3 fruit fly cellular contexts compared by ENCODE assay signal in genomic region chrX:10263165-10263956, dm6.
TF ChIP-seq lines count a peak whose summit lies in the region.

Hk (minus strand) TSS chrX:10263485.

TF ChIP-seq in whole organism, adult, 20 proteins besides CTCF, POLR2A, EP300 and RAD21 (continued from another document):
- peak; percentile 30 for TF ChIP-seq CG1620 (GFP tag; optimal IDR thresholded peaks at IDR 0.05; lab: Kevin White, UChicago)
- TF ChIP-seq Crg-1 (GFP tag; optimal IDR thresholded peaks at IDR 0.05; lab: Kevin White, UChicago) = peak; percentile 8

TF ChIP-seq in whole organism, embryonic, 481 proteins besides CTCF, POLR2A, EP300 and RAD21 (continued from another document and continues in another):
- TF ChIP-seq CG10366 (GFP tag; IDR thresholded peaks at IDR 0.05; lab: Robert Waterston, UW) = peak; percentile 35
- TF ChIP-seq hb (GFP tag; IDR thresholded peaks at IDR 0.05; lab: Robert Waterston, UW; ENCODE audit: partially characterized antibody) = no peak
- TF ChIP-seq Atf6 (GFP tag; IDR thresholded peaks at IDR 0.05; lab: Robert Waterston, UW) = peak; percentile 13; the same call in 1 of the 2 replicates
- TF ChIP-seq Sry-δ (GFP tag; optimal IDR thresholded peaks at IDR 0.05; lab: Kevin White, UChicago) = no peak
- TF ChIP-seq CG15269 (tag; optimal IDR thresholded peaks at IDR 0.05; lab: Kevin White, UChicago) = peak; percentile 31
- peak; percentile 44 for TF ChIP-seq pho (GFP tag; optimal IDR thresholded peaks at IDR 0.05; lab: Kevin White, UChicago)
- TF ChIP-seq unpg (GFP tag; optimal IDR thresholded peaks at IDR 0.05; lab: Kevin White, UChicago) = peak; percentile 28
- TF ChIP-seq chif (GFP tag; optimal IDR thresholded peaks at IDR 0.05; lab: Kevin White, UChicago) = peak; percentile 26 to 44
- TF ChIP-seq CG11695 (GFP tag; IDR thresholded peaks at IDR 0.05; lab: Robert Waterston, UW) = 0 out of 3 replicates have a peak, but pooled peaks have one; percentile 8
- no peak for TF ChIP-seq E2f1 (GFP tag; IDR thresholded peaks at IDR 0.05; lab: Robert Waterston, UW)
- TF ChIP-seq Ravus (GFP tag; IDR thresholded peaks at IDR 0.05; lab: Robert Waterston, UW) = no peak; the same call in 1 of the 2 replicates
- no peak for TF ChIP-seq fd3F (GFP tag; optimal IDR thresholded peaks at IDR 0.05; lab: Kevin White, UChicago)
- peak; percentile 3 for TF ChIP-seq CG12299 (tag; optimal IDR thresholded peaks at IDR 0.05; lab: Kevin White, UChicago)
- 0 out of 2 replicates have a peak, but pooled peaks have one; percentile 16 for TF ChIP-seq esg (GFP tag; conservative IDR thresholded peaks at IDR 0.05; lab: Robert Waterston, UW)
- TF ChIP-seq CG9797 (GFP tag; optimal IDR thresholded peaks at IDR 0.05; lab: Kevin White, UChicago) = no peak
- peak; percentile 19 for TF ChIP-seq CG12391 (tag; optimal IDR thresholded peaks at IDR 0.05; lab: Kevin White, UChicago)
- no peak for TF ChIP-seq Hr39 (optimal IDR thresholded peaks at IDR 0.05; lab: Kevin White, UChicago)
- no peak for TF ChIP-seq CG14050 (GFP tag; IDR thresholded peaks at IDR 0.05; lab: Robert Waterston, UW)
- TF ChIP-seq Blimp-1 (GFP tag; optimal IDR thresholded peaks at IDR 0.05; lab: Kevin White, UChicago) = peak; percentile 11
- no peak for TF ChIP-seq sob (GFP tag; IDR thresholded peaks at IDR 0.05; lab: Robert Waterston, UW)
- TF ChIP-seq CG2712 (tag; optimal IDR thresholded peaks at IDR 0.05; lab: Kevin White, UChicago) = peak; percentile 10
- TF ChIP-seq Hand (GFP tag; optimal IDR thresholded peaks at IDR 0.05; lab: Kevin White, UChicago) = no peak
- TF ChIP-seq mirr (GFP tag; optimal IDR thresholded peaks at IDR 0.05; lab: Kevin White, UChicago) = peak; percentile 69
- TF ChIP-seq danr (GFP tag; IDR thresholded peaks at IDR 0.05; lab: Robert Waterston, UW) = no peak
- TF ChIP-seq dysf (GFP tag; IDR thresholded peaks at IDR 0.05; lab: Robert Waterston, UW) = peak; percentile 45; the same call in 1 of the 3 replicates
- peak; percentile 16 for TF ChIP-seq corto (GFP tag; optimal IDR thresholded peaks at IDR 0.05; lab: Kevin White, UChicago)
- TF ChIP-seq Hsf (GFP tag; optimal IDR thresholded peaks at IDR 0.05; lab: Kevin White, UChicago) = peak; percentile 52
- TF ChIP-seq prd (optimal IDR thresholded peaks at IDR 0.05; lab: Kevin White, UChicago) = no peak
- peak; percentile 48; the same call in 2 of the 3 replicates for TF ChIP-seq prd (GFP tag; IDR thresholded peaks at IDR 0.05; lab: Robert Waterston, UW)
- peak; percentile 21 for TF ChIP-seq az2 (GFP tag; optimal IDR thresholded peaks at IDR 0.05; lab: Kevin White, UChicago)
- TF ChIP-seq CG12236 (GFP tag; optimal IDR thresholded peaks at IDR 0.05; lab: Kevin White, UChicago) = no peak
- peak; percentile 38 for TF ChIP-seq sd (tag; optimal IDR thresholded peaks at IDR 0.05; lab: Kevin White, UChicago)
- TF ChIP-seq maf-S (GFP tag; optimal IDR thresholded peaks at IDR 0.05; lab: Kevin White, UChicago) = peak; percentile 56
- no peak for TF ChIP-seq unc-4 (GFP tag; IDR thresholded peaks at IDR 0.05; lab: Robert Waterston, UW; ENCODE audit: partially characterized antibody)
- TF ChIP-seq fd96Cb (tag; optimal IDR thresholded peaks at IDR 0.05; lab: Kevin White, UChicago) = no peak
- TF ChIP-seq zfh1 (GFP tag; IDR thresholded peaks at IDR 0.05; lab: Robert Waterston, UW) = no peak
- no peak for TF ChIP-seq usp (GFP tag; optimal IDR thresholded peaks at IDR 0.05; lab: Kevin White, UChicago)
- TF ChIP-seq CG15011 (GFP tag; optimal IDR thresholded peaks at IDR 0.05; lab: Kevin White, UChicago) = peak; percentile 24
- peak; percentile 45 for TF ChIP-seq Fer3 (tag; optimal IDR thresholded peaks at IDR 0.05; lab: Kevin White, UChicago)
- no peak for TF ChIP-seq tll (GFP tag; optimal IDR thresholded peaks at IDR 0.05; lab: Kevin White, UChicago)
- TF ChIP-seq gsb-n (tag; optimal IDR thresholded peaks at IDR 0.05; lab: Kevin White, UChicago) = no peak
- TF ChIP-seq Lhr (GFP tag; optimal IDR thresholded peaks at IDR 0.05; lab: Kevin White, UChicago) = no peak
- TF ChIP-seq odd (GFP tag; optimal IDR thresholded peaks at IDR 0.05; lab: Kevin White, UChicago) = no peak
- TF ChIP-seq Dek (tag; optimal IDR thresholded peaks at IDR 0.05; lab: Kevin White, UChicago) = peak; percentile 33
- no peak for TF ChIP-seq CG1233 (GFP tag; optimal IDR thresholded peaks at IDR 0.05; lab: Kevin White, UChicago)
- no peak for TF ChIP-seq CG31441 (GFP tag; IDR thresholded peaks at IDR 0.05; lab: Robert Waterston, UW)
- TF ChIP-seq CG17361 (GFP tag; IDR thresholded peaks at IDR 0.05; lab: Robert Waterston, UW) = 0 out of 3 replicates have a peak, but pooled peaks have one; percentile 8
- TF ChIP-seq CG18619 (GFP tag; optimal IDR thresholded peaks at IDR 0.05; lab: Kevin White, UChicago) = peak; percentile 43
- no peak for TF ChIP-seq oc (tag; optimal IDR thresholded peaks at IDR 0.05; lab: Kevin White, UChicago)
- TF ChIP-seq dimm (GFP tag; IDR thresholded peaks at IDR 0.05; lab: Robert Waterston, UW) = no peak
- no peak for TF ChIP-seq CG6654 (GFP tag; optimal IDR thresholded peaks at IDR 0.05; lab: Kevin White, UChicago)
- TF ChIP-seq Drgx (GFP tag; IDR thresholded peaks at IDR 0.05; lab: Robert Waterston, UW) = peak; percentile 94
- peak; percentile 12 for TF ChIP-seq CG3995 (GFP tag; optimal IDR thresholded peaks at IDR 0.05; lab: Kevin White, UChicago)
- peak; percentile 4 for TF ChIP-seq CG8924 (tag; optimal IDR thresholded peaks at IDR 0.05; lab: Kevin White, UChicago)
- TF ChIP-seq exex (tag; optimal IDR thresholded peaks at IDR 0.05; lab: Kevin White, UChicago) = peak; percentile 51
- peak; percentile 11 for TF ChIP-seq Hr3 (GFP tag; optimal IDR thresholded peaks at IDR 0.05; lab: Kevin White, UChicago)
- TF ChIP-seq CG1603 (tag; optimal IDR thresholded peaks at IDR 0.05; lab: Kevin White, UChicago) = peak; percentile 15
- peak; percentile 34 for TF ChIP-seq CG15514 (GFP tag; optimal IDR thresholded peaks at IDR 0.05; lab: Kevin White, UChicago)
- TF ChIP-seq CG8290 (GFP tag; optimal IDR thresholded peaks at IDR 0.05; lab: Kevin White, UChicago) = no peak
- TF ChIP-seq CG8290 (tag; optimal IDR thresholded peaks at IDR 0.05; lab: Kevin White, UChicago) = peak in 1 of 2 experiments; percentile 22
- peak; percentile 9 for TF ChIP-seq cg (GFP tag; optimal IDR thresholded peaks at IDR 0.05; lab: Kevin White, UChicago)
- no peak for TF ChIP-seq grn (GFP tag; optimal IDR thresholded peaks at IDR 0.05; lab: Kevin White, UChicago)
- TF ChIP-seq kay (GFP tag; optimal IDR thresholded peaks at IDR 0.05; lab: Kevin White, UChicago) = peak; percentile 2
- TF ChIP-seq slbo (GFP tag; IDR thresholded peaks at IDR 0.05; lab: Robert Waterston, UW) = peak; percentile 69
- TF ChIP-seq sens-2 (GFP tag; IDR thresholded peaks at IDR 0.05; lab: Robert Waterston, UW) = no peak

TF ChIP-seq in whole organism, prepupa, 60 proteins besides CTCF, POLR2A, EP300 and RAD21 (continued from another document):
- TF ChIP-seq Sox14 (GFP tag; optimal IDR thresholded peaks at IDR 0.05; lab: Kevin White, UChicago) = peak; percentile 89
- peak; percentile 72 for TF ChIP-seq spab (GFP tag; optimal IDR thresholded peaks at IDR 0.05; lab: Kevin White, UChicago)
- TF ChIP-seq topi (GFP tag; optimal IDR thresholded peaks at IDR 0.05; lab: Kevin White, UChicago) = peak; percentile 76
- TF ChIP-seq CG6276 (GFP tag; optimal IDR thresholded peaks at IDR 0.05; lab: Kevin White, UChicago) = peak; percentile 86
- TF ChIP-seq net (GFP tag; optimal IDR thresholded peaks at IDR 0.05; lab: Kevin White, UChicago) = peak; percentile 87
- TF ChIP-seq Hr4 (GFP tag; optimal IDR thresholded peaks at IDR 0.05; lab: Kevin White, UChicago) = peak; percentile 93
- peak; percentile 90 for TF ChIP-seq CG32006 (GFP tag; optimal IDR thresholded peaks at IDR 0.05; lab: Kevin White, UChicago)
- peak; percentile 83 for TF ChIP-seq CG1621 (tag; optimal IDR thresholded peaks at IDR 0.05; lab: Kevin White, UChicago)
- peak; percentile 65 for TF ChIP-seq CG8319 (GFP tag; optimal IDR thresholded peaks at IDR 0.05; lab: Kevin White, UChicago)
- peak; percentile 41 for TF ChIP-seq CG11902 (GFP tag; optimal IDR thresholded peaks at IDR 0.05; lab: Kevin White, UChicago)
- peak; percentile 86 for TF ChIP-seq acj6 (GFP tag; optimal IDR thresholded peaks at IDR 0.05; lab: Kevin White, UChicago)
- no peak for TF ChIP-seq Eip93F (GFP tag; optimal IDR thresholded peaks at IDR 0.05; lab: Kevin White, UChicago)
- TF ChIP-seq CG6854 (GFP tag; optimal IDR thresholded peaks at IDR 0.05; lab: Kevin White, UChicago) = no peak
- TF ChIP-seq CG6163 (GFP tag; IDR thresholded peaks at IDR 0.05; lab: Robert Waterston, UW) = peak; percentile 91
- peak; percentile 48 for TF ChIP-seq vri (GFP tag; optimal IDR thresholded peaks at IDR 0.05; lab: Kevin White, UChicago)
- peak; percentile 65 for TF ChIP-seq CG9139 (GFP tag; optimal IDR thresholded peaks at IDR 0.05; lab: Kevin White, UChicago)
- TF ChIP-seq CG10631 (GFP tag; optimal IDR thresholded peaks at IDR 0.05; lab: Kevin White, UChicago) = peak; percentile 87
- TF ChIP-seq esn (GFP tag; optimal IDR thresholded peaks at IDR 0.05; lab: Kevin White, UChicago) = peak; percentile 70
- TF ChIP-seq achi (GFP tag; optimal IDR thresholded peaks at IDR 0.05; lab: Kevin White, UChicago) = peak; percentile 87
- TF ChIP-seq CG11294 (GFP tag; IDR thresholded peaks at IDR 0.05; lab: Robert Waterston, UW) = peak; percentile 89
- TF ChIP-seq svp (GFP tag; lab: Kevin White, UChicago) = peak; percentile 78
- TF ChIP-seq Lpt (GFP tag; optimal IDR thresholded peaks at IDR 0.05; lab: Kevin White, UChicago) = peak; percentile 88
- TF ChIP-seq fd59A (GFP tag; optimal IDR thresholded peaks at IDR 0.05; lab: Kevin White, UChicago) = peak; percentile 76
- peak; percentile 75 for TF ChIP-seq CG8632 (GFP tag; optimal IDR thresholded peaks at IDR 0.05; lab: Kevin White, UChicago)
- TF ChIP-seq fkh (GFP tag; optimal IDR thresholded peaks at IDR 0.05; lab: Kevin White, UChicago) = no peak
- TF ChIP-seq dsx (GFP tag; optimal IDR thresholded peaks at IDR 0.05; lab: Kevin White, UChicago; ENCODE audit: poor library complexity, severe bottlenecking) = peak; percentile 79
- peak; percentile 73 for TF ChIP-seq Hr39 (GFP tag; optimal IDR thresholded peaks at IDR 0.05; lab: Kevin White, UChicago)
- TF ChIP-seq Eip78C (GFP tag; lab: Kevin White, UChicago) = peak; percentile 96
- TF ChIP-seq ss (GFP tag; optimal IDR thresholded peaks at IDR 0.05; lab: Kevin White, UChicago) = peak; percentile 82 to 86
- peak; percentile 87 for TF ChIP-seq CG7368 (GFP tag; optimal IDR thresholded peaks at IDR 0.05; lab: Kevin White, UChicago)
- TF ChIP-seq CG10669 (GFP tag; optimal IDR thresholded peaks at IDR 0.05; lab: Kevin White, UChicago) = peak; percentile 88
- TF ChIP-seq CG4318 (GFP tag; optimal IDR thresholded peaks at IDR 0.05; lab: Kevin White, UChicago) = peak; percentile 79
- peak; percentile 73 for TF ChIP-seq dac (GFP tag; optimal IDR thresholded peaks at IDR 0.05; lab: Kevin White, UChicago)
- TF ChIP-seq Hr38 (GFP tag; optimal IDR thresholded peaks at IDR 0.05; lab: Kevin White, UChicago) = peak; percentile 36
- peak; percentile 92 for TF ChIP-seq OdsH (GFP tag; optimal IDR thresholded peaks at IDR 0.05; lab: Kevin White, UChicago)
- TF ChIP-seq Ets96B (tag; optimal IDR thresholded peaks at IDR 0.05; lab: Kevin White, UChicago) = peak; percentile 88
- peak; percentile 86 for TF ChIP-seq CG11762 (GFP tag; optimal IDR thresholded peaks at IDR 0.05; lab: Kevin White, UChicago; ENCODE audit: insufficient read depth)
- TF ChIP-seq CG34406 (GFP tag; optimal IDR thresholded peaks at IDR 0.05; lab: Kevin White, UChicago) = peak; percentile 70
- TF ChIP-seq Met (GFP tag; optimal IDR thresholded peaks at IDR 0.05; lab: Kevin White, UChicago) = peak; percentile 76
- peak; percentile 90 for TF ChIP-seq pdm3 (GFP tag; optimal IDR thresholded peaks at IDR 0.05; lab: Kevin White, UChicago)
